Worm (Caenorhabditis elegans) whole organism, L2 larva: ENCODE measurements around the gene msp-142.

Experiments used
- C34F6.9 ChIP-seq: fragments of 150-350 bp; optimal IDR thresholded peaks from 2 replicates; lab custom pipeline; 2014; ENCODE audit warnings: missing biosample characterization, missing genetic modification characterization
- F13H6.1 ChIP-seq: sonication (generic microtip); optimal IDR thresholded peaks from 2 replicates; lab custom pipeline; 2016; ENCODE audit warnings: missing genetic modification characterization, missing compliant biosample characterization
- R02D3.7 ChIP-seq: fragments of 150-350 bp; optimal IDR thresholded peaks from 2 replicates; lab custom pipeline; 2014; ENCODE audit warnings: missing biosample characterization, missing genetic modification characterization
- Y55F3AM.14 ChIP-seq: fragments of 200-800 bp; sonication (Bioruptor generic); optimal IDR thresholded peaks from 2 replicates; lab custom pipeline; 2018; ENCODE audit warnings: mild to moderate bottlenecking, missing genetic modification characterization, missing compliant biosample characterization
- ZK546.5 ChIP-seq: sonication (generic microtip); optimal IDR thresholded peaks from 2 replicates; lab custom pipeline; 2017; ENCODE audit warnings: missing biosample characterization, missing genetic modification characterization
- alr-1 ChIP-seq: fragments of 150-350 bp; optimal IDR thresholded peaks from 2 replicates; lab custom pipeline; 2014; ENCODE audit warnings: missing biosample characterization, missing genetic modification characterization
- aly-2 ChIP-seq: fragments of 150-350 bp; optimal IDR thresholded peaks from 2 replicates; lab custom pipeline; 2014; ENCODE audit warnings: missing biosample characterization, missing genetic modification characterization
- ama-1 ChIP-seq: fragments of 150-350 bp; optimal IDR thresholded peaks from 2 replicates; lab custom pipeline; 2018; ENCODE audit warnings: inconsistent platforms
- blmp-1 ChIP-seq: sonication (generic microtip); optimal IDR thresholded peaks from 2 replicates; lab custom pipeline; 2017; ENCODE audit warnings: missing genetic modification characterization, mild to moderate bottlenecking, missing compliant biosample characterization, antibody characterized with exemption, moderate library complexity; ENCODE audit not compliant: insufficient read depth
- ceh-16 ChIP-seq: fragments of 150-350 bp; optimal IDR thresholded peaks from 2 replicates; lab custom pipeline; 2014; ENCODE audit warnings: missing biosample characterization, missing genetic modification characterization
- ceh-82 ChIP-seq: fragments of 150-350 bp; optimal IDR thresholded peaks from 2 replicates; lab custom pipeline; 2014; ENCODE audit warnings: missing biosample characterization, missing genetic modification characterization
- crh-2 ChIP-seq: sonication (generic microtip); optimal IDR thresholded peaks from 2 replicates; lab custom pipeline; 2017; ENCODE audit warnings: missing biosample characterization, missing genetic modification characterization
- dmd-4 ChIP-seq: sonication (generic microtip); optimal IDR thresholded peaks from 2 replicates; lab custom pipeline; 2017; ENCODE audit warnings: missing biosample characterization, missing genetic modification characterization
- egl-27 ChIP-seq: sonication (generic microtip); optimal IDR thresholded peaks from 3 replicates; lab custom pipeline; 2017; ENCODE audit warnings: missing biosample characterization, missing genetic modification reagents, missing genetic modification characterization
- elt-1 ChIP-seq: fragments of 150-350 bp; optimal IDR thresholded peaks from 2 replicates; lab custom pipeline; 2014; ENCODE audit warnings: missing biosample characterization, missing genetic modification characterization
- elt-3 ChIP-seq: sonication (generic microtip); optimal IDR thresholded peaks from 2 replicates; lab custom pipeline; 2017; ENCODE audit warnings: missing biosample characterization, missing genetic modification characterization
- fos-1 ChIP-seq: fragments of 150-350 bp; optimal IDR thresholded peaks from 2 replicates; lab custom pipeline; 2014; ENCODE audit warnings: missing biosample characterization, missing genetic modification characterization
- gmeb-1 ChIP-seq: fragments of 150-350 bp; optimal IDR thresholded peaks from 2 replicates; lab custom pipeline; 2014; ENCODE audit warnings: missing biosample characterization, missing genetic modification characterization
- lin-11 ChIP-seq: fragments of 150-350 bp; sonication (generic microtip); optimal IDR thresholded peaks from 2 replicates; lab custom pipeline; 2014; ENCODE audit warnings: missing biosample characterization, missing genetic modification characterization, inconsistent platforms, mixed read lengths
- lin-13 ChIP-seq: fragments of 150-350 bp; optimal IDR thresholded peaks from 2 replicates; lab custom pipeline; 2014; ENCODE audit warnings: missing biosample characterization, missing genetic modification reagents, missing genetic modification characterization
- lin-39 ChIP-seq: fragments of 150-350 bp; optimal IDR thresholded peaks from 2 replicates; lab custom pipeline; 2014; ENCODE audit warnings: missing biosample characterization, missing genetic modification reagents, missing genetic modification characterization
- lsy-2 ChIP-seq, 2 experiments: fragments of 150-350 bp in 1 of 2; sonication (generic microtip) in 1 of 2; optimal IDR thresholded peaks; 2 replicates each; lab custom pipeline; 2014 to 2017; ENCODE audit warnings: missing biosample characterization in 2 of 2, missing genetic modification characterization in 2 of 2
- mab-5 ChIP-seq: fragments of 150-350 bp; optimal IDR thresholded peaks from 2 replicates; lab custom pipeline; 2014; ENCODE audit warnings: missing biosample characterization, missing genetic modification characterization
- mbf-1 ChIP-seq: sonication (generic microtip); optimal IDR thresholded peaks from 2 replicates; lab custom pipeline; 2017; ENCODE audit warnings: missing biosample characterization, missing genetic modification characterization
- mdl-1 ChIP-seq, 2 experiments: fragments of 150-350 bp in 1 of 2; sonication (generic microtip) in 1 of 2; optimal IDR thresholded peaks; 2 replicates each; lab custom pipeline; 2017; ENCODE audit warnings: missing biosample characterization in 2 of 2, missing genetic modification characterization in 2 of 2
- nhr-10 ChIP-seq: sonication (generic microtip); optimal IDR thresholded peaks from 2 replicates; lab custom pipeline; 2017; ENCODE audit warnings: missing biosample characterization, missing genetic modification characterization
- nhr-11 ChIP-seq: fragments of 150-350 bp; optimal IDR thresholded peaks from 2 replicates; lab custom pipeline; 2014; ENCODE audit warnings: missing biosample characterization, missing genetic modification characterization
- nhr-12 ChIP-seq: fragments of 150-350 bp; optimal IDR thresholded peaks from 2 replicates; lab custom pipeline; 2014; ENCODE audit warnings: missing biosample characterization, missing genetic modification characterization
- nhr-129 ChIP-seq: fragments of 150-350 bp; optimal IDR thresholded peaks from 2 replicates; lab custom pipeline; 2014; ENCODE audit warnings: missing biosample characterization, missing genetic modification characterization
- nhr-21 ChIP-seq: fragments of 150-350 bp; optimal IDR thresholded peaks from 2 replicates; lab custom pipeline; 2014; ENCODE audit warnings: missing biosample characterization, missing genetic modification characterization
- nhr-23 ChIP-seq: fragments of 150-350 bp; optimal IDR thresholded peaks from 2 replicates; lab custom pipeline; 2014; ENCODE audit warnings: missing biosample characterization, missing genetic modification reagents, missing genetic modification characterization
- nhr-237 ChIP-seq: fragments of 150-350 bp; optimal IDR thresholded peaks from 2 replicates; lab custom pipeline; 2014; ENCODE audit warnings: missing biosample characterization, missing genetic modification characterization
- nhr-25 ChIP-seq: fragments of 150-350 bp; sonication (generic microtip); optimal IDR thresholded peaks from 3 replicates; lab custom pipeline; 2014; ENCODE audit warnings: missing biosample characterization, missing genetic modification characterization
- nhr-6 ChIP-seq: fragments of 150-350 bp; optimal IDR thresholded peaks from 2 replicates; lab custom pipeline; 2014; ENCODE audit warnings: missing biosample characterization, missing genetic modification characterization
- nhr-77 ChIP-seq: fragments of 150-350 bp; optimal IDR thresholded peaks from 2 replicates; lab custom pipeline; 2014; ENCODE audit warnings: missing biosample characterization, missing genetic modification characterization
- peb-1 ChIP-seq: fragments of 150-350 bp; optimal IDR thresholded peaks from 2 replicates; lab custom pipeline; 2014; ENCODE audit warnings: missing biosample characterization, missing genetic modification characterization
- sem-4 ChIP-seq: fragments of 150-350 bp; optimal IDR thresholded peaks from 2 replicates; lab custom pipeline; 2014; ENCODE audit warnings: missing biosample characterization, missing genetic modification reagents, missing genetic modification characterization
- skn-1 ChIP-seq: sonication (generic microtip); optimal IDR thresholded peaks from 2 replicates; lab custom pipeline; 2017; ENCODE audit warnings: missing biosample characterization, missing genetic modification characterization
- sma-3 ChIP-seq: sonication (generic microtip); optimal IDR thresholded peaks from 2 replicates; lab custom pipeline; 2016; ENCODE audit warnings: missing genetic modification reagents, missing genetic modification characterization, missing compliant biosample characterization
- sma-9 ChIP-seq, 2 experiments: fragments of 150-350 bp in 1 of 2; sonication (generic microtip) in 1 of 2; optimal IDR thresholded peaks; 2 replicates each; lab custom pipeline; 2014 to 2016; ENCODE audit warnings: missing genetic modification characterization in 2 of 2, mild to moderate bottlenecking in 1 of 2, missing biosample characterization in 1 of 2, missing compliant biosample characterization in 1 of 2, missing genetic modification reagents in 1 of 2, moderate library complexity in 1 of 2
- snpc-4 ChIP-seq: fragments of 150-350 bp; optimal IDR thresholded peaks from 2 replicates; lab custom pipeline; 2014; ENCODE audit warnings: missing biosample characterization, missing genetic modification characterization
- unc-39 ChIP-seq: fragments of 150-350 bp; optimal IDR thresholded peaks from 2 replicates; lab custom pipeline; 2014; ENCODE audit warnings: missing biosample characterization, missing genetic modification characterization
- unc-55 ChIP-seq: fragments of 150-350 bp; sonication (generic microtip); optimal IDR thresholded peaks from 3 replicates; lab custom pipeline; 2014; ENCODE audit warnings: missing biosample characterization, missing genetic modification reagents, missing genetic modification characterization
- unc-62 ChIP-seq: fragments of 150-350 bp; optimal IDR thresholded peaks from 2 replicates; lab custom pipeline; 2014; ENCODE audit warnings: missing biosample characterization, missing genetic modification reagents, missing genetic modification characterization
- zag-1 ChIP-seq: fragments of 150-350 bp; optimal IDR thresholded peaks from 2 replicates; lab custom pipeline; 2014; ENCODE audit warnings: missing biosample characterization, missing genetic modification characterization
- ztf-1 ChIP-seq: fragments of 200-800 bp; sonication (Bioruptor generic); conservative IDR thresholded peaks from 2 replicates; pipeline ENCODE4 v1.3.6; 2022; ENCODE audit warnings: missing genetic modification characterization, missing compliant biosample characterization
- ztf-11 ChIP-seq: sonication (generic microtip); optimal IDR thresholded peaks from 2 replicates; lab custom pipeline; 2017; ENCODE audit warnings: missing biosample characterization, missing genetic modification characterization
- ztf-4 ChIP-seq: fragments of 150-350 bp; optimal IDR thresholded peaks from 2 replicates; lab custom pipeline; 2014; ENCODE audit warnings: missing biosample characterization, missing genetic modification characterization

The msp-142 gene

DNA sequence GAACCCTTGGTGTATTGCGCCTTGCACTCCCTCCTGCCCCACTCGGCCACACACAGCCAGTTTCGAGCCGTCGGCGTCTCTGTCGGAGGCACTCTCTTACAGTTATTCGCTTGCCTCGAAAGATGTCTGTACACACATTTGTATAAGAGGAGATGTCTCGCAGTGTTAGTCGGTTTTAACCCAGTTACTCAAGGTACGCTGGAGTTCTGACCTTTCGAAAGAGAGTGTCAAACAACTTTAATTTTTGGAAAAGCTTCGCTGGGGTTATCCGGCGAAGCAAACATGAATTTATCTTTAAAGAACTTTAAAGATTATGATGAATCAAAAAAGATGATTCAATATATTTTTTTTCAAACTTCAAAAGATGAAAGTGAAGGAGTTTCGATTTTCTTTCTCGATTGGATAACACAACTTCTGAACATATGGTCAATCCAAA is 47.0 kb downstream of the msp-142 start:
- TF ChIP-seq ztf-11 (tag; lab: Kevin White, UChicago): peak; percentile 85
- peak; percentile 99 for TF ChIP-seq lin-11 (tag; lab: Kevin White, UChicago)
- peak; percentile 100 for TF ChIP-seq ama-1 (lab: Kevin White, UChicago)
- peak; percentile 97 for TF ChIP-seq lsy-2 (tag; optimal IDR thresholded peaks at IDR 0.05; lab: Kevin White, UChicago)
- TF ChIP-seq peb-1 (tag; lab: Kevin White, UChicago): no peak
- no peak for TF ChIP-seq elt-3 (tag; lab: Kevin White, UChicago)
- TF ChIP-seq R02D3.7 (tag; lab: Kevin White, UChicago): peak; percentile 83
- peak; percentile 99 for TF ChIP-seq nhr-21 (tag; lab: Kevin White, UChicago)
- TF ChIP-seq nhr-237 (tag; lab: Kevin White, UChicago): peak; percentile 95
- peak; percentile 99 for TF ChIP-seq egl-27 (tag; lab: Kevin White, UChicago)
- TF ChIP-seq Y55F3AM.14 (GFP tag; lab: Kevin White, UChicago): peak; percentile 97
- peak; percentile 99 for TF ChIP-seq sem-4 (tag; lab: Kevin White, UChicago)
- TF ChIP-seq unc-39: peak; percentile 63
- TF ChIP-seq nhr-77 (tag; lab: Kevin White, UChicago): peak; percentile 93
- TF ChIP-seq nhr-23: no peak
- TF ChIP-seq skn-1 (tag; lab: Kevin White, UChicago): peak; percentile 81
- peak; percentile 100 for TF ChIP-seq snpc-4 (tag; lab: Kevin White, UChicago)
- peak; percentile 99 for TF ChIP-seq nhr-25 (tag; lab: Kevin White, UChicago)
- peak; percentile 97 for TF ChIP-seq nhr-10
- peak; percentile 99 for TF ChIP-seq crh-2
- TF ChIP-seq nhr-129 (tag; lab: Kevin White, UChicago): peak; percentile 99
- TF ChIP-seq elt-1 (tag; lab: Kevin White, UChicago): peak; percentile 45
- TF ChIP-seq mab-5: peak; percentile 98
- TF ChIP-seq lin-39 (tag; lab: Kevin White, UChicago): peak; percentile 96
- peak; percentile 98 for TF ChIP-seq lin-13 (GFP tag; lab: Kevin White, UChicago)
- TF ChIP-seq fos-1 (tag; lab: Kevin White, UChicago): peak; percentile 98
- TF ChIP-seq gmeb-1 (tag; lab: Kevin White, UChicago): peak; percentile 95
- 0 out of 2 replicates have a peak, but pooled peaks have one; percentile 81 for TF ChIP-seq ztf-1 (GFP tag; lab: Robert Waterston, UW)
- peak; percentile 99 for TF ChIP-seq unc-55 (GFP tag; lab: Kevin White, UChicago)
- TF ChIP-seq sma-3 (GFP tag; lab: Kevin White, UChicago): peak; percentile 99
- TF ChIP-seq nhr-6 (tag; lab: Kevin White, UChicago): peak; percentile 98
- TF ChIP-seq aly-2 (tag; lab: Kevin White, UChicago): peak; percentile 94
- peak; percentile 90 for TF ChIP-seq ceh-82 (tag; lab: Kevin White, UChicago)
- TF ChIP-seq zag-1: peak; percentile 99
- peak; percentile 99 for TF ChIP-seq ztf-4
- peak; percentile 82 for TF ChIP-seq blmp-1 (tag; lab: Kevin White, UChicago)
- peak; percentile 59 for TF ChIP-seq nhr-12 (tag; lab: Kevin White, UChicago)
- TF ChIP-seq sma-9 (GFP tag; optimal IDR thresholded peaks at IDR 0.05; lab: Kevin White, UChicago): peak; percentile 98
- peak; percentile 71 for TF ChIP-seq sma-9 (tag; optimal IDR thresholded peaks at IDR 0.05; lab: Kevin White, UChicago)
- TF ChIP-seq dmd-4 (tag; lab: Kevin White, UChicago): peak; percentile 79
- TF ChIP-seq mbf-1 (tag; lab: Kevin White, UChicago): peak; percentile 64
- peak; percentile 88 for TF ChIP-seq nhr-11 (tag; lab: Kevin White, UChicago)
- TF ChIP-seq alr-1 (tag; lab: Kevin White, UChicago): no peak
- TF ChIP-seq ceh-16 (tag; lab: Kevin White, UChicago): peak; percentile 96
- peak; percentile 85 for TF ChIP-seq ZK546.5 (tag; lab: Kevin White, UChicago)
- peak; percentile 92 to 93 for TF ChIP-seq mdl-1 (tag; optimal IDR thresholded peaks at IDR 0.05; lab: Kevin White, UChicago)
- peak; percentile 83 for TF ChIP-seq unc-62
- peak; percentile 99 for TF ChIP-seq F13H6.1
- peak; percentile 100 for TF ChIP-seq C34F6.9
- TF ChIP-seq, all 48 proteins: peak for 44
